Worm (Caenorhabditis elegans): Measurements from ENCODE around the gene cdc-25.4.
A peak's percentile ranks its signal among the peaks of the same experiment; 100 is the strongest.

cdc-25.4 gene

DNA sequence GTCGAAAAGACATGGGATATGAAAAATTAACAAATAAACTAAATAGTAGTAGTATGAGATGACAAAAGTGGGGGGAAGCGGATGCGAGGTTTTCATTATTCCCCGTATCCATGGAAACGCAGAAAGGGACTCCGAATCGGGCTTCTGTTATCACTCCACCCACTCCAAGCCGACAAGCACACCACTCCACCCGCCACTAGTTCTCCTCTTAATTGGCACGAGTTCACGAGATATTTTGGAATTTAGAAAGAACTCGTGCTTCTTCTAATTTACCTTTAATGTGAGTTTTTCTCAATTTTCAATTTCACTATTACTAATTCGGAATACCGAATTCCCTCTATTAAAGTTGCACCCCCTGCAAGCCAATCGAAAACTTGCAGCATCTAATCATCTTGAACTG, 22.9 kb downstream of the cdc-25.4 start:
- TF ChIP-seq nhr-102 (tag; optimal IDR thresholded peaks at IDR 0.05) (no peak), daf-16 (GFP tag; optimal IDR thresholded peaks at IDR 0.05) (no peak), daf-16 (tag; optimal IDR thresholded peaks at IDR 0.05) (no peak), dmd-8 (GFP tag; IDR thresholded peaks at IDR 0.05) (no peak), lin-1 (GFP tag; IDR thresholded peaks at IDR 0.05) (no peak), unc-62 (GFP tag; optimal IDR thresholded peaks at IDR 0.05 in 1 of 2) (peak in 1 of 2 experiments; percentile 29), unc-62 (tag; optimal IDR thresholded peaks at IDR 0.05) (no peak), zfp-3 (GFP tag; conservative IDR thresholded peaks at IDR 0.05) (no peak), ZK337.2 (GFP tag; IDR thresholded peaks at IDR 0.05) (no peak), T20F7.1 (GFP tag; optimal IDR thresholded peaks at IDR 0.05) (no peak)

DNA sequence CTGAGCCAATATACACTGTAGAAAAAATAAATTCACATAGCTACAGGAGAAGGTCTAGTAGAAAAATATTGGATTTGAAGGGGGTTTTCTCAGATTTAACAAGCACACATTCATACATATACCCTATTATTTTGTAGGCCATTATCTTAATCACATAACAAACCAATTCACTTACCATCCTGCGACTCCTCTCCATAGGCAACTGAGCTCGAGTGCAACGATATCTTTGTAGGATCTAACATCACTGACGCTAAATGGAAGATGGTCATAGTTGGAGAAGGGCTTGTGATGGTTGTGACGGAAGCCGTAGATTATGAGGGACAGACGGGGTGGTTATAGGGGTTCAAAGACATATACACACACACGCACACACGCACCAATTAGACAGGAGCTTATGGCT, 25.1 kb downstream of the cdc-25.4 start:
- no peak for TF ChIP-seq ZK337.2 (GFP tag; IDR thresholded peaks at IDR 0.05)
- TF ChIP-seq aha-1 (tag): peak; percentile 66
- no peak for TF ChIP-seq nhr-102 (tag; optimal IDR thresholded peaks at IDR 0.05)
- no peak for TF ChIP-seq jun-1 (tag; optimal IDR thresholded peaks at IDR 0.05)
- TF ChIP-seq snpc-4 (tag; optimal IDR thresholded peaks at IDR 0.05): no peak
- TF ChIP-seq lin-38 (GFP tag; IDR thresholded peaks at IDR 0.05): no peak
- no peak for TF ChIP-seq zfp-2 (tag; optimal IDR thresholded peaks at IDR 0.05)

DNA sequence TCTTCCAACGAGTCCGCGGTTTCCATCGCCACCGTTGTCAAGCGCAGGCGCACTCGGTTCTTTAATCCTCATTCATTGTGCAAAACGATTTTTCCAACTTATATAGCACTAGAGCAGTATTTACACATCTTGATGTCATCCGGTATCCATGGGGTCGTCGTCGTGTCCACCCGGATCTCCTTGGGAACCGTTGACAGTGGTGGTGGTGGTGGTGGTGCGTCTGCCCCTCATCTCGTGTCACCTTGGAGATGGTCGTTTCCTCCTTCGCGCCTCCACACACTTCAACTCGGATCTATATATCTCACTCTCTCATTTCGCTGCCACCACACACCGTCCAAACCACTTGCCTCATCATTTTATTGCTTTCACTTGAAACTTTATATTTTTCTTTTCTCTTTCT, 26.5 kb downstream of the cdc-25.4 start:
- TF ChIP-seq nhr-11 (tag; optimal IDR thresholded peaks at IDR 0.05): peak; percentile 24
- TF ChIP-seq nhr-10 (tag; optimal IDR thresholded peaks at IDR 0.05): no peak
- no peak for TF ChIP-seq unc-39 (tag; optimal IDR thresholded peaks at IDR 0.05)

ce11 chrII:10155106-10155505, 34.2 kb downstream of the cdc-25.4 start, which contains the start of gene nlp-63:
nlp-63 (plus strand) TSS chrII:10155406.
- TF ChIP-seq madf-9 (GFP tag; conservative IDR thresholded peaks at IDR 0.05): no peak

- TF ChIP-seq hif-1 (tag; optimal IDR thresholded peaks at IDR 0.05) (no peak), fos-1 (tag; optimal IDR thresholded peaks at IDR 0.05) (no peak)
Observed at ce11 chrII:10147502-10147901, 41.8 kb downstream of the cdc-25.4 start.

DNA sequence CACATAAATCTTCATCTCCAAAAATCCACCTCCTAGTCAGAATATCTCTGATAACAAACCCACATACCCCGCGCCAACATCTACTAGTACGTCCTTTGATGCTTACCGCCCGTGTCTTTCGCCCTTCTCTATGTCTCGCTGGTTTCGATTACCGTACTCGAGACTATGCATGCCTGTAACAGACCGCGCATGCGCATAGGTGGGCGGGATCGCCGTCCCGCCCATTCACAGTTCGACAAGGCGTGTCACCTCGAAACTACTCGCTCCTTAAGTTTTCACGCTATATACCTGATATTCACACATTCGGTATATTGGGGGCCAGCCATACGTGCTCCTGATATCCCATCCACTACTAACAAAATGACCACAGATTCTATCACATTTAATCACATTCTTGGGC, 42.8 kb downstream of the cdc-25.4 start, which contains the start of gene pax-3:
pax-3 (plus strand) TSS at position 83 of the 400 bp plus-strand sequence.
- peak in 1 of 2 experiments; percentile 3 for TF ChIP-seq unc-62 (GFP tag; optimal IDR thresholded peaks at IDR 0.05 in 1 of 2)
- no peak for TF ChIP-seq unc-62 (tag; optimal IDR thresholded peaks at IDR 0.05)
- TF ChIP-seq aha-1 (tag): peak; percentile 88
- no peak for TF ChIP-seq mes-2 (tag; optimal IDR thresholded peaks at IDR 0.05; ENCODE audit: poor library complexity, severe bottlenecking)

- TF ChIP-seq ceh-20 (GFP tag; IDR thresholded peaks at IDR 0.05): no peak
- TF ChIP-seq daf-19 (GFP tag; conservative IDR thresholded peaks at IDR 0.05): no peak
- no peak for TF ChIP-seq lin-38 (GFP tag; IDR thresholded peaks at IDR 0.05)
- TF ChIP-seq madf-5 (GFP tag; IDR thresholded peaks at IDR 0.05): no peak
- TF ChIP-seq snpc-4 (tag; optimal IDR thresholded peaks at IDR 0.05): no peak
- TF ChIP-seq unc-62 (GFP tag; optimal IDR thresholded peaks at IDR 0.05 in 1 of 2): peak in 1 of 2 experiments; percentile 70
- TF ChIP-seq unc-62 (tag; optimal IDR thresholded peaks at IDR 0.05): no peak
Observed at ce11 chrII:10144092-10144491, 45.2 kb downstream of the cdc-25.4 start, which contains the start of gene F27E5.3. F27E5.3 (minus strand) TSS chrII:10144192.

ce11 chrII:10139177-10139640, 50.1 kb downstream of the cdc-25.4 start, which contains the start of gene asah-2:
asah-2 (plus strand) TSS chrII:10139590.
- no peak for TF ChIP-seq ctbp-1 (GFP tag; IDR thresholded peaks at IDR 0.05)
- peak; percentile 77 for TF ChIP-seq pqm-1 (tag; optimal IDR thresholded peaks at IDR 0.05)
- TF ChIP-seq nhr-28 (tag; optimal IDR thresholded peaks at IDR 0.05): peak; percentile 41
- TF ChIP-seq mxl-3 (GFP tag; optimal IDR thresholded peaks at IDR 0.05): peak; percentile 66
- no peak for TF ChIP-seq tag-97 (GFP tag; IDR thresholded peaks at IDR 0.05)
- TF ChIP-seq php-3 (GFP tag; IDR thresholded peaks at IDR 0.05): 0 out of 2 replicates have a peak, but pooled peaks have one; percentile 24
- TF ChIP-seq dmd-6 (GFP tag; IDR thresholded peaks at IDR 0.05): peak; percentile 63
- peak; percentile 8 for TF ChIP-seq hlh-11 (tag; optimal IDR thresholded peaks at IDR 0.05)

Data from whole organism, L4 larva.